Worm (Caenorhabditis elegans): ENCODE results near the gene cyp-13A10.

cyp-13A10 gene

ce11 chrII:9618759-9619158 lies 43.9 kb downstream of the cyp-13A10 start:
- TF ChIP-seq fkh-2 (tag; optimal IDR thresholded peaks at IDR 0.05), result no peak
- no peak for TF ChIP-seq eor-1 (tag; optimal IDR thresholded peaks at IDR 0.05)
- peak; percentile 38 for TF ChIP-seq nhr-43 (tag; optimal IDR thresholded peaks at IDR 0.05; ENCODE audit: poor library complexity, severe bottlenecking)
- TF ChIP-seq pha-4 (tag; optimal IDR thresholded peaks at IDR 0.05), result peak; percentile 52
- peak; percentile 42 for TF ChIP-seq ama-1 (optimal IDR thresholded peaks at IDR 0.05)

DNA sequence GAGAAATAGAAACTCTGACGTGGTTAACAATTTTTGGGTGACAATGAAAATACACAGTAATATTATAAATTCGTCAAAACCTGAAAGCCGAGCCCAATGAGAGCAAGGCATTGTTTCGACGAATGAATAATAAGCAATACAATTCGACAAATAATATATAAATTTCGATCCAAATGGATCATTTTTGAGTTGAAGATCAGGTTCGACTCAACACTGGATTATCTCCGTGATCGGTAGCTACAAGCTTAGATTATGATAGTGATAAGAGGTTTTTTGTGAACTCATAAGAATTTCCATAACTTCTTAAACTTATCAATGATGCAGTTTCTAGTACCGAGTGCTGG lies 44.8 kb downstream of the cyp-13A10 start:
- TF ChIP-seq mml-1 (tag; optimal IDR thresholded peaks at IDR 0.05), result no peak
- TF ChIP-seq nhr-43 (tag; optimal IDR thresholded peaks at IDR 0.05; ENCODE audit: poor library complexity, severe bottlenecking), result peak; percentile 69
- peak; percentile 10 for TF ChIP-seq elt-2 (tag; optimal IDR thresholded peaks at IDR 0.05)
- no peak for TF ChIP-seq fos-1 (tag; optimal IDR thresholded peaks at IDR 0.05)
- TF ChIP-seq R02D3.7 (tag; optimal IDR thresholded peaks at IDR 0.05), result peak; percentile 11
- TF ChIP-seq lsy-12 (tag; optimal IDR thresholded peaks at IDR 0.05), result no peak
- TF ChIP-seq ceh-16 (tag; optimal IDR thresholded peaks at IDR 0.05), result no peak

DNA sequence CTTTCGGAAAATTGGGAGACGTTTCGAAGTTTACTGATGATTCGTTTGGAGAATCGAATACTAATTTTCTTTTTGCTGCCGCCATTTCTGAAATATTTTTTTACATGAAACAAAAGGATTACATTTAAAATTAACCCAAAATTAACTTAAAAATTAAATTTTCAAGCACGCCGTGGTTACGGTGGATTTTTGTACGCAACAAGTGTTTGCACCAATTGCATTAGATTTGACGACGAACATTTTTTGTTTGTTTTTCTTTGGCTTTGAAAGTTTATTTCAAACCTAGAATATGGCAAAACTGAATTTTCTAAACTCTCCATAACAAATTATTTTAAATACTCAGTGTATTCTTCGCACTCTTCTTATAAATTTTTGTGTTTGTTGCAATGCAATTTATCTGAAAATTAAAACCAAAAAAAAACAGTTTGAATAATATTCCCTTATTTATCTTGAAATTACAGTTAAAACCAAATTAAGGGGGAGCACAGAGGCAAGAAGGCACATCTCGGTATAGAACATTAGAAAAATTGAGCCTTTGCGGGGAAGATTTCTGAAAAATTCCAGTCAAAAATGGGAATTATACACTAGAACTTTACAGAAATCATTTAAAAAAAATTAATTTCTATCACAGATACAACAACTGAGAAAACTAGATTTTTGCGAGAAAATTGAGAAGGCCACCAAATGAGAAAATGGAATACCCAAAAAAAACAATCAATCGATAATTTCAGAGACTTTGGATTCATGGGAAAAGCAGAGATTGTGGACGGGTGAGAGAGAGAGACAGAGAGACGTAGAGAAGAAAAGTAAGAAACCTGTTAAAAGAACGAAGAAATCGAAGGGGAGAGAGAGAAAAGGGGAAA lies 45.4 kb downstream of the cyp-13A10 start, which contains the start of gene hal-3:
Gene hal-3 (minus strand): TSS at position 87 of the 863 bp plus-strand sequence.
- no peak for TF ChIP-seq egl-5 (tag; optimal IDR thresholded peaks at IDR 0.05)
- peak; percentile 41 for TF ChIP-seq ama-1 (optimal IDR thresholded peaks at IDR 0.05)
- TF ChIP-seq nhr-237 (tag; optimal IDR thresholded peaks at IDR 0.05), result no peak
- no peak for TF ChIP-seq nhr-12 (tag; optimal IDR thresholded peaks at IDR 0.05)
- peak; percentile 35 for TF ChIP-seq jun-1 (tag; optimal IDR thresholded peaks at IDR 0.05)
- TF ChIP-seq ceh-28 (tag; optimal IDR thresholded peaks at IDR 0.05), result peak; percentile 74
- TF ChIP-seq elt-3 (tag; optimal IDR thresholded peaks at IDR 0.05), result no peak
- TF ChIP-seq nfya-1 (tag; optimal IDR thresholded peaks at IDR 0.05; ENCODE audit: insufficient read depth), result peak; percentile 34
- TF ChIP-seq daf-12 (tag; optimal IDR thresholded peaks at IDR 0.05), result peak; percentile 14

- no peak for TF ChIP-seq nhr-12 (tag; optimal IDR thresholded peaks at IDR 0.05)
- no peak for TF ChIP-seq ceh-82 (tag; optimal IDR thresholded peaks at IDR 0.05)
- no peak for TF ChIP-seq pha-4 (tag; optimal IDR thresholded peaks at IDR 0.05)
- TF ChIP-seq ztf-4 (tag; optimal IDR thresholded peaks at IDR 0.05), result no peak
- no peak for TF ChIP-seq snpc-4 (tag; optimal IDR thresholded peaks at IDR 0.05)
- TF ChIP-seq aly-2 (tag; optimal IDR thresholded peaks at IDR 0.05), result no peak
These were observed 48.0 kb downstream of the cyp-13A10 start, which contains the start of gene hlh-6 for ce11 chrII:9614728-9615127. hlh-6 (minus strand) TSS chrII:9614828.

DNA sequence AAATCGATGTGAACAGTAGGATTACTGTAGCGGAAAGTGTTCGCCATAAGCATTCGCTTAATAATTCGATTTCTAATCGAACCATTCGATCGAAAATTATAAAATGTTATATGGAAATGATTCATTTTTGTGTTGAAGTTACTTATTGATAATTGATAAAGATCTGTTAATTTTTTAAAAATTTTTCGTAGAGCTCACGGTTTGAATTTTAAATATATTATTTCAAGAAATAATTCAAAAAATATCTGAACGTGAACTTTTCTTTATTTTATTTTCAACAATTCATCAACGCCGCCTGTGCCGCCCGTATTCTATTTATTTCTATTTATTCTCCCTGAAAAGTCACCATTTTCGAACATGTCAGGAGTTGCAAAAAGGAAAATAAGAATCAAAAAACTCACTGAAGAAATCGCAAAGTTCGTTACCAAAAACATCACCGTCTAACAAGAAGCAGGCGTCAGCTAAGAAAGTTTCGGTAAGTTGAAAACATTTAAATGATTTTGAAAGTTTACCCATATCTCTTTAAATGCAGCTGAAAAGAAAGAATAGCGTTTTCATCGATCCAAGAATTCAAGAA lies 51.2 kb downstream of the cyp-13A10 start, which contains the start of the genes T15H9.5 and T15H9.4:
Gene T15H9.5 (minus strand): TSS at position 101 of the 577 bp plus-strand sequence.
Gene T15H9.4 (plus strand): TSS at position 527 of the 577 bp plus-strand sequence.
- no peak for TF ChIP-seq nhr-76 (tag; optimal IDR thresholded peaks at IDR 0.05)
- no peak for TF ChIP-seq nhr-237 (tag; optimal IDR thresholded peaks at IDR 0.05)
- TF ChIP-seq nhr-77 (tag; optimal IDR thresholded peaks at IDR 0.05), result no peak
- no peak for TF ChIP-seq elt-1 (tag; optimal IDR thresholded peaks at IDR 0.05)
- no peak for TF ChIP-seq unc-39 (tag; optimal IDR thresholded peaks at IDR 0.05)
- TF ChIP-seq fos-1 (tag; optimal IDR thresholded peaks at IDR 0.05), result no peak
- TF ChIP-seq hmg-11 (tag; optimal IDR thresholded peaks at IDR 0.05), result no peak
- no peak for TF ChIP-seq pqm-1 (tag; optimal IDR thresholded peaks at IDR 0.05)
- no peak for TF ChIP-seq jun-1 (tag; optimal IDR thresholded peaks at IDR 0.05)
- TF ChIP-seq ama-1 (optimal IDR thresholded peaks at IDR 0.05), result no peak
- no peak for TF ChIP-seq mdl-1 (tag; optimal IDR thresholded peaks at IDR 0.05)

Data from whole organism, L3 larva.